In the genomic region with DNA sequence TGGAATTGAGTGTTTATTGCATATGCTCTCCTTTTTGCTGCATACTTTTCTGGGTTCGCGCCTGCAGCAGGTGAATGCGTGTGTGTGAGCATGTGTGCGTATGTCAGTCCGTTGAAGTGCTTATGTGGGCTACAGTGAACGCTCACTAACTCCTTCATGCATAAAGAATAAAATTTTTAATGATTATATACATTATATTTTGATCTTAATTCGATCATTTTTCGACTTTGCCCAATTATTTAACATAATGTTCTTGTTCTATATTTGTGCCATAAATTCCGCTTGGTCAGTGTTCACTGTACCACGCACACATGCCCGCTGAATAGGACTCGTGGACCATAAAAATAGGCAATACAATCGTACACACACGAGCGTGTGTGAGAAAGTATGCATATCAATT, we compare ENCODE assay signal across 1 fruit fly cellular context.
A peak's percentile ranks its signal among the peaks of the same experiment; 100 is the strongest.
TF ChIP-seq lines count a peak whose summit lies in the region.

No protein-coding gene starts in this region.

TF ChIP-seq in whole organism, embryonic, 481 proteins besides CTCF, POLR2A, EP300 and RAD21 (continued from another document):
- TF ChIP-seq gce (GFP tag; IDR thresholded peaks at IDR 0.05; lab: Robert Waterston, UW), result no peak
- TF ChIP-seq NK7.1 (GFP tag; optimal IDR thresholded peaks at IDR 0.05; lab: Kevin White, UChicago), result no peak
- no peak for TF ChIP-seq CrebB (tag; optimal IDR thresholded peaks at IDR 0.05; lab: Kevin White, UChicago)
- TF ChIP-seq GATAe (GFP tag; conservative IDR thresholded peaks at IDR 0.05; lab: Robert Waterston, UW), result no peak
- no peak for TF ChIP-seq peb (GFP tag; IDR thresholded peaks at IDR 0.05; lab: Robert Waterston, UW)
- TF ChIP-seq sc (optimal IDR thresholded peaks at IDR 0.05; lab: Kevin White, UChicago), result no peak
- no peak for TF ChIP-seq sc (GFP tag; optimal IDR thresholded peaks at IDR 0.05; lab: Kevin White, UChicago)
- TF ChIP-seq stwl (tag; optimal IDR thresholded peaks at IDR 0.05; lab: Kevin White, UChicago), result no peak
- TF ChIP-seq CG2875 (GFP tag; optimal IDR thresholded peaks at IDR 0.05; lab: Kevin White, UChicago), result no peak
- TF ChIP-seq CG11398 (GFP tag; optimal IDR thresholded peaks at IDR 0.05; lab: Kevin White, UChicago), result no peak
- no peak for TF ChIP-seq Neu2 (GFP tag; optimal IDR thresholded peaks at IDR 0.05; lab: Kevin White, UChicago; ENCODE audit: borderline replicate concordance)
- peak; percentile 43 for TF ChIP-seq tgo (GFP tag; IDR thresholded peaks at IDR 0.05; lab: Robert Waterston, UW)
- no peak for TF ChIP-seq CG7271 (tag; optimal IDR thresholded peaks at IDR 0.05; lab: Kevin White, UChicago)
- no peak for TF ChIP-seq CG3281 (GFP tag; optimal IDR thresholded peaks at IDR 0.05; lab: Kevin White, UChicago)
- TF ChIP-seq bbx (GFP tag; IDR thresholded peaks at IDR 0.05; lab: Robert Waterston, UW; ENCODE audit: partially characterized antibody), result no peak
- TF ChIP-seq sd (tag; optimal IDR thresholded peaks at IDR 0.05; lab: Kevin White, UChicago), result no peak
- no peak for TF ChIP-seq en (GFP tag; optimal IDR thresholded peaks at IDR 0.05; lab: Kevin White, UChicago)
- TF ChIP-seq z (GFP tag; IDR thresholded peaks at IDR 0.05; lab: Robert Waterston, UW), result no peak
- TF ChIP-seq CG8478 (optimal IDR thresholded peaks at IDR 0.05; lab: Kevin White, UChicago), result no peak
- peak; percentile 31; the same call in 1 of the 2 replicates for TF ChIP-seq wdn (GFP tag; IDR thresholded peaks at IDR 0.05; lab: Robert Waterston, UW)
- peak; percentile 64 for TF ChIP-seq CG9932 (GFP tag; IDR thresholded peaks at IDR 0.05; lab: Robert Waterston, UW)
- no peak for TF ChIP-seq chm (GFP tag; IDR thresholded peaks at IDR 0.05; lab: Robert Waterston, UW)
- no peak for TF ChIP-seq CG14014 (GFP tag; IDR thresholded peaks at IDR 0.05; lab: Robert Waterston, UW)
- TF ChIP-seq CG17359 (tag; optimal IDR thresholded peaks at IDR 0.05; lab: Kevin White, UChicago), result no peak
- TF ChIP-seq CG9797 (GFP tag; optimal IDR thresholded peaks at IDR 0.05; lab: Kevin White, UChicago), result no peak
- no peak for TF ChIP-seq CG11723 (GFP tag; optimal IDR thresholded peaks at IDR 0.05; lab: Kevin White, UChicago)
- no peak for TF ChIP-seq Bgb (GFP tag; IDR thresholded peaks at IDR 0.05; lab: Robert Waterston, UW; ENCODE audit: partially characterized antibody)
- TF ChIP-seq CG5953 (GFP tag; IDR thresholded peaks at IDR 0.05; lab: Robert Waterston, UW), result 0 out of 2 replicates have a peak, but pooled peaks have one; percentile 11
- no peak for TF ChIP-seq Chrac-16 (GFP tag; optimal IDR thresholded peaks at IDR 0.05; lab: Kevin White, UChicago)
- TF ChIP-seq CG11504 (tag; optimal IDR thresholded peaks at IDR 0.05; lab: Kevin White, UChicago), result no peak
- peak; percentile 6 for TF ChIP-seq Xbp1 (GFP tag; optimal IDR thresholded peaks at IDR 0.05; lab: Kevin White, UChicago)
- no peak for TF ChIP-seq CG3065 (GFP tag; optimal IDR thresholded peaks at IDR 0.05; lab: Kevin White, UChicago)
- TF ChIP-seq CG7357 (GFP tag; IDR thresholded peaks at IDR 0.05; lab: Robert Waterston, UW), result peak; percentile 56; the same call in 2 of the 3 replicates
- no peak for TF ChIP-seq az2 (GFP tag; optimal IDR thresholded peaks at IDR 0.05; lab: Kevin White, UChicago)
- TF ChIP-seq sqz (GFP tag; optimal IDR thresholded peaks at IDR 0.05; lab: Kevin White, UChicago), result no peak
- no peak for TF ChIP-seq CG2116 (GFP tag; optimal IDR thresholded peaks at IDR 0.05; lab: Kevin White, UChicago)
- TF ChIP-seq CG6765 (GFP tag; optimal IDR thresholded peaks at IDR 0.05; lab: Kevin White, UChicago), result no peak
- TF ChIP-seq CG10431 (GFP tag; optimal IDR thresholded peaks at IDR 0.05; lab: Kevin White, UChicago), result no peak
- TF ChIP-seq CG12236 (GFP tag; optimal IDR thresholded peaks at IDR 0.05; lab: Kevin White, UChicago), result no peak
- no peak for TF ChIP-seq ERR (GFP tag; optimal IDR thresholded peaks at IDR 0.05; lab: Kevin White, UChicago)
- no peak for TF ChIP-seq ara (GFP tag; IDR thresholded peaks at IDR 0.05; lab: Robert Waterston, UW)
